Worm (Caenorhabditis elegans): ENCODE results near the gene W02B12.11.

- no peak for TF ChIP-seq lin-39 (tag; optimal IDR thresholded peaks at IDR 0.05)
- no peak for TF ChIP-seq mdl-1 (tag; optimal IDR thresholded peaks at IDR 0.05)
- no peak for TF ChIP-seq ceh-16 (tag; optimal IDR thresholded peaks at IDR 0.05)
- TF ChIP-seq dmd-4 (tag; optimal IDR thresholded peaks at IDR 0.05), result no peak
- TF ChIP-seq ama-1 (optimal IDR thresholded peaks at IDR 0.05), result no peak
- TF ChIP-seq peb-1 (tag; optimal IDR thresholded peaks at IDR 0.05), result no peak
- TF ChIP-seq R02D3.7 (tag; optimal IDR thresholded peaks at IDR 0.05), result no peak
Observed at ce11 chrII:11451738-11452137, 21.9 kb upstream of the W02B12.11 start.

Measured in whole organism, L2 larva.